Fruit fly (Drosophila melanogaster) whole organism, embryonic: ENCODE data around the gene SclA.

ENCODE experiments used
- Awh ChIP-seq: fragments of 200-800 bp; sonication (Bioruptor generic); IDR thresholded peaks from 2 replicates; pipeline ENCODE4, ENCODE4 v1.3.6; 2022; ENCODE audit warnings: missing biosample characterization, missing genetic modification characterization
- CG10654 ChIP-seq: fragments of 200-800 bp; sonication (Bioruptor generic); optimal IDR thresholded peaks from 2 replicates; lab custom pipeline; 2016; ENCODE audit warnings: missing biosample characterization, missing genetic modification characterization
- CG12659 ChIP-seq: fragments of 200-800 bp; sonication (Bioruptor generic); optimal IDR thresholded peaks from 3 replicates; lab custom pipeline; 2017; ENCODE audit warnings: mild to moderate bottlenecking, missing biosample characterization, missing genetic modification reagents, missing genetic modification characterization
- CG13296 ChIP-seq: fragments of 200-800 bp; sonication (Bioruptor generic); optimal IDR thresholded peaks from 3 replicates; lab custom pipeline; 2018; ENCODE audit warnings: missing biosample characterization, mild to moderate bottlenecking, missing genetic modification characterization
- CG13424 ChIP-seq: fragments of 200-800 bp; sonication (Bioruptor generic); optimal IDR thresholded peaks from 2 replicates; lab custom pipeline; 2019; ENCODE audit warnings: missing biosample characterization, mild to moderate bottlenecking, missing genetic modification characterization, moderate library complexity
- CG14441 ChIP-seq: fragments of 200-800 bp; sonication (Bioruptor generic); IDR thresholded peaks from 2 replicates; pipeline ENCODE4 v1.3.6; 2022; ENCODE audit warnings: missing biosample characterization, missing genetic modification characterization
- CG17612 ChIP-seq: fragments of 200-800 bp; sonication (Bioruptor generic); IDR thresholded peaks from 2 replicates; pipeline ENCODE4 v1.3.6; 2022; ENCODE audit warnings: missing biosample characterization, missing genetic modification characterization
- CG17912 ChIP-seq: fragments of 200-800 bp; sonication (Bioruptor generic); optimal IDR thresholded peaks from 2 replicates; lab custom pipeline; 2018; ENCODE audit warnings: missing biosample characterization, mild to moderate bottlenecking, missing genetic modification characterization
- CG18262 ChIP-seq: fragments of 200-800 bp; optimal IDR thresholded peaks from 3 replicates; lab custom pipeline; 2019; ENCODE audit warnings: missing biosample characterization, mild to moderate bottlenecking, missing genetic modification characterization, moderate library complexity
- CG2116 ChIP-seq: fragments of 200-800 bp; sonication (Bioruptor generic); optimal IDR thresholded peaks from 3 replicates; lab custom pipeline; 2018; ENCODE audit warnings: missing biosample characterization, mild to moderate bottlenecking, missing genetic modification characterization
- CG2120 ChIP-seq: fragments of 200-800 bp; sonication (Bioruptor generic); optimal IDR thresholded peaks from 3 replicates; lab custom pipeline; 2016; ENCODE audit warnings: missing biosample characterization, missing genetic modification characterization
- CG3163 ChIP-seq: fragments of 200-800 bp; sonication (Bioruptor generic); optimal IDR thresholded peaks from 3 replicates; lab custom pipeline; 2016; ENCODE audit warnings: missing biosample characterization, missing genetic modification characterization
- CG34376 ChIP-seq: fragments of 200-800 bp; sonication (Bioruptor generic); optimal IDR thresholded peaks from 2 replicates; lab custom pipeline; 2018; ENCODE audit warnings: missing biosample characterization, mild to moderate bottlenecking, missing genetic modification characterization
- CG3838 ChIP-seq: fragments of 200-800 bp; sonication (Bioruptor generic); optimal IDR thresholded peaks from 3 replicates; lab custom pipeline; 2016; ENCODE audit warnings: missing biosample characterization, missing genetic modification characterization
- CG3847 ChIP-seq: fragments of 200-800 bp; sonication (Bioruptor generic); IDR thresholded peaks from 2 replicates; pipeline ENCODE4 v1.3.6; 2022; ENCODE audit warnings: missing biosample characterization, missing genetic modification characterization
- CG9932 ChIP-seq: fragments of 200-800 bp; sonication (Bioruptor generic); IDR thresholded peaks from 2 replicates; pipeline ENCODE4 v1.3.6; 2022; ENCODE audit warnings: missing biosample characterization, missing genetic modification characterization
- Deaf1 ChIP-seq: fragments of 200-800 bp; optimal IDR thresholded peaks from 3 replicates; lab custom pipeline; 2019; ENCODE audit warnings: missing biosample characterization, mild to moderate bottlenecking, missing genetic modification characterization, moderate library complexity
- Doc2 ChIP-seq: fragments of 200-800 bp; sonication (Bioruptor generic); IDR thresholded peaks from 2 replicates; pipeline ENCODE4 v1.3.6; 2022; ENCODE audit warnings: missing biosample characterization, missing genetic modification characterization
- E2f2 ChIP-seq: fragments of 200-800 bp; sonication (Bioruptor generic); IDR thresholded peaks from 2 replicates; pipeline ENCODE4 v1.3.6; 2022; ENCODE audit warnings: missing biosample characterization, missing genetic modification characterization
- GATAe ChIP-seq: fragments of 200-800 bp; sonication (Bioruptor generic); conservative IDR thresholded peaks from 2 replicates; pipeline ENCODE4 v1.3.6; 2022; ENCODE audit warnings: missing biosample characterization, missing genetic modification characterization
- HLH54F ChIP-seq: fragments of 200-800 bp; sonication (Bioruptor generic); optimal IDR thresholded peaks from 3 replicates; lab custom pipeline; 2016; ENCODE audit warnings: missing biosample characterization, missing genetic modification characterization
- HmgZ ChIP-seq: fragments of 200-800 bp; sonication (Bioruptor generic); optimal IDR thresholded peaks from 2 replicates; lab custom pipeline; 2018; ENCODE audit warnings: missing biosample characterization, mild to moderate bottlenecking, missing genetic modification characterization
- Hr78 ChIP-seq, 2 experiments: fragments of 200-800 bp in 1 of 2; fragments of >200 bp in 1 of 2; sonication (Bioruptor generic) in 1 of 2; optimal IDR thresholded peaks; 2 replicates each; lab custom pipeline; 2017 to 2019; ENCODE audit warnings: missing biosample characterization in 2 of 2, missing genetic modification characterization in 2 of 2, mild to moderate bottlenecking in 1 of 2, moderate library complexity in 1 of 2
- Lpt ChIP-seq: fragments of >200 bp; optimal IDR thresholded peaks from 2 replicates; lab custom pipeline; 2018; ENCODE audit warnings: missing biosample characterization, missing genetic modification characterization
- Myb ChIP-seq: fragments of 200-800 bp; sonication (Bioruptor generic); optimal IDR thresholded peaks from 2 replicates; lab custom pipeline; 2016; ENCODE audit warnings: missing biosample characterization, missing genetic modification characterization
- PHDP ChIP-seq: fragments of 200-800 bp; sonication (Bioruptor generic); optimal IDR thresholded peaks from 3 replicates; lab custom pipeline; 2018; ENCODE audit warnings: missing biosample characterization, mild to moderate bottlenecking, missing genetic modification characterization, moderate library complexity
- Poxn ChIP-seq: fragments of 200-800 bp; sonication (Bioruptor generic); IDR thresholded peaks from 2 replicates; pipeline ENCODE4 v1.3.6; 2022; ENCODE audit warnings: missing biosample characterization, missing genetic modification characterization
- Side ChIP-seq: fragments of 200-800 bp; sonication (Bioruptor generic); optimal IDR thresholded peaks from 2 replicates; lab custom pipeline; 2016; ENCODE audit warnings: missing biosample characterization, missing genetic modification characterization
- Six4 ChIP-seq: fragments of 200-800 bp; sonication (Bioruptor generic); optimal IDR thresholded peaks from 2 replicates; lab custom pipeline; 2016; ENCODE audit warnings: missing biosample characterization, missing genetic modification characterization
- Sox100B ChIP-seq: fragments of 200-800 bp; sonication (Bioruptor generic); optimal IDR thresholded peaks from 3 replicates; lab custom pipeline; 2018; ENCODE audit warnings: missing biosample characterization, mild to moderate bottlenecking, missing genetic modification characterization
- Sry-β ChIP-seq: fragments of 200-800 bp; sonication (Bioruptor generic); optimal IDR thresholded peaks from 2 replicates; lab custom pipeline; 2018; ENCODE audit warnings: missing biosample characterization, mild to moderate bottlenecking, missing genetic modification characterization, moderate library complexity
- TFAM ChIP-seq: fragments of 200-800 bp; sonication (Bioruptor generic); optimal IDR thresholded peaks from 2 replicates; lab custom pipeline; 2017; ENCODE audit warnings: missing biosample characterization, missing genetic modification characterization, inconsistent platforms
- Xrp1 ChIP-seq: fragments of 200-800 bp; sonication (Bioruptor generic); IDR thresholded peaks from 2 replicates; pipeline ENCODE4 v1.3.6; 2022; ENCODE audit warnings: missing biosample characterization, missing genetic modification characterization
- bigmax ChIP-seq: fragments of 200-800 bp; sonication (Bioruptor generic); optimal IDR thresholded peaks from 2 replicates; lab custom pipeline; 2018; ENCODE audit warnings: missing biosample characterization, mild to moderate bottlenecking, missing genetic modification characterization
- cato ChIP-seq: fragments of 200-800 bp; sonication (Bioruptor generic); optimal IDR thresholded peaks from 2 replicates; lab custom pipeline; 2016; ENCODE audit warnings: missing biosample characterization, missing genetic modification characterization, borderline replicate concordance
- caup ChIP-seq: fragments of 200-800 bp; sonication (Bioruptor generic); optimal IDR thresholded peaks from 3 replicates; lab custom pipeline; 2017; ENCODE audit warnings: missing biosample characterization, mild to moderate bottlenecking, missing genetic modification characterization, moderate library complexity; ENCODE audit not compliant: severe bottlenecking
- chm ChIP-seq: fragments of 200-800 bp; sonication (Bioruptor generic); IDR thresholded peaks from 2 replicates; pipeline ENCODE4 v1.3.6; 2022; ENCODE audit warnings: missing biosample characterization, missing genetic modification characterization
- corto ChIP-seq: fragments of 200-800 bp; sonication (Bioruptor generic); optimal IDR thresholded peaks from 2 replicates; lab custom pipeline; 2016; ENCODE audit warnings: missing biosample characterization, mild to moderate bottlenecking, missing genetic modification characterization, moderate library complexity
- danr ChIP-seq: fragments of 200-800 bp; sonication (Bioruptor generic); IDR thresholded peaks from 2 replicates; pipeline ENCODE4 v1.3.6; 2022; ENCODE audit warnings: missing biosample characterization, missing genetic modification characterization
- dati ChIP-seq: fragments of 200-800 bp; sonication (Bioruptor generic); IDR thresholded peaks from 2 replicates; pipeline ENCODE4 v1.3.6; 2022; ENCODE audit warnings: missing biosample characterization, missing genetic modification characterization
- fd96Cb ChIP-seq: fragments of 200-800 bp; sonication (Bioruptor generic); optimal IDR thresholded peaks from 2 replicates; lab custom pipeline; 2018; ENCODE audit warnings: missing biosample characterization, mild to moderate bottlenecking, missing genetic modification characterization, moderate library complexity
- gro ChIP-seq: fragments of 200-800 bp; sonication (Bioruptor generic); optimal IDR thresholded peaks from 2 replicates; lab custom pipeline; 2016; ENCODE audit warnings: missing biosample characterization, missing genetic modification characterization
- gsb ChIP-seq: fragments of 200-800 bp; sonication (Bioruptor generic); IDR thresholded peaks from 2 replicates; pipeline ENCODE4 v1.3.6; 2022; ENCODE audit warnings: missing biosample characterization, missing genetic modification characterization
- insv ChIP-seq, 2 experiments: fragments of 200-800 bp; sonication (Bioruptor generic); optimal IDR thresholded peaks; 3 replicates each; lab custom pipeline; 2016 to 2018; ENCODE audit warnings: missing biosample characterization in 2 of 2, missing genetic modification characterization in 2 of 2
- lab ChIP-seq: fragments of 200-800 bp; sonication (Bioruptor generic); optimal IDR thresholded peaks from 3 replicates; lab custom pipeline; 2017; ENCODE audit warnings: missing biosample characterization, missing genetic modification characterization, mild to moderate bottlenecking, moderate library complexity, missing genetic modification reagents
- lilli ChIP-seq: fragments of 200-800 bp; sonication (Bioruptor generic); optimal IDR thresholded peaks from 3 replicates; lab custom pipeline; 2016; ENCODE audit warnings: missing biosample characterization, missing genetic modification characterization
- row ChIP-seq: fragments of 200-800 bp; sonication (Bioruptor generic); IDR thresholded peaks from 3 replicates; pipeline ENCODE4 v1.3.6; 2022; ENCODE audit warnings: missing biosample characterization, missing genetic modification characterization
- sc ChIP-seq, 3 experiments: fragments of >200 bp in 2 of 3; fragments of 200-800 bp in 1 of 3; sonication (Bioruptor generic) in 1 of 3; optimal IDR thresholded peaks; 2 replicates in 2 of 3; 3 replicates in 1 of 3; lab custom pipeline; 2017; ENCODE audit warnings: mild to moderate bottlenecking in 1 of 3, missing biosample characterization in 1 of 3, missing genetic modification characterization in 1 of 3, missing genetic modification reagents in 1 of 3
- slbo ChIP-seq: fragments of 200-800 bp; sonication (Bioruptor generic); IDR thresholded peaks from 2 replicates; pipeline ENCODE4 v1.3.6; 2022; ENCODE audit warnings: missing biosample characterization, missing genetic modification characterization
- ttk ChIP-seq: fragments of 200-800 bp; sonication (Bioruptor generic); IDR thresholded peaks from 2 replicates; pipeline ENCODE4 v2.1.2; 2022; ENCODE audit warnings: missing biosample characterization, missing genetic modification characterization
- vfl ChIP-seq: fragments of 200-800 bp; sonication (Bioruptor generic); optimal IDR thresholded peaks from 2 replicates; lab custom pipeline; 2016; ENCODE audit warnings: missing biosample characterization, missing genetic modification characterization

The SclA gene

DNA sequence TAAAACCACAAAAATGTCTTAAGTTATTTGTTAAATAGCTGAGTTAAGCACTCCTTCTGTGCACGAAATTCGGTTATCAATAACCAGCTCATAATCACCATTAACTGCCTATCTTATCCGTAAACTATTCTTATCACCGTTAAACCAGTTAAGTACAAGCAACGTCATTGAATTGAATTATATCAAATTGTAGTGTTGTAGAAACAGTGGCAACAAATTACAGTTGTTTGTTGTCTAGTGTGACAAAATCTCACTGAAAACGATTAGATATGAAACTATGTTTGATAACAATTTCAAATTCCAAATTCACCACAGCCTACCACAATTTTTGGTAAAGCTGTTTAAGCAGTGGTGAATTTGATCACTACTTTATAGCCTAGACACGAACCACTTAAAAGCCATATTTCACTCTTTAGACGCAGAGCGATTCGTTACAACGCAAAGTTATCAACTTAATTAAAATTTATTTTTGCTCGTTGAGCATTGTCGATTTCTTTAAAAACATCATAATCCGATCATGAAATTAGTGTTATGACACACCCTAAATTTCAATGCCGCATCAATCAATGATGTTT is 36.1 kb upstream of the SclA start (continued):
- TF ChIP-seq Poxn (GFP tag; lab: Robert Waterston, UW) = no peak
- no peak for TF ChIP-seq Sox100B
- no peak for TF ChIP-seq vfl (GFP tag; lab: Kevin White, UChicago)
- no peak for TF ChIP-seq TFAM (GFP tag; lab: Kevin White, UChicago)
- no peak for TF ChIP-seq Hr78 (GFP tag; optimal IDR thresholded peaks at IDR 0.05; lab: Kevin White, UChicago)
- no peak for TF ChIP-seq dati (GFP tag; lab: Robert Waterston, UW)
- no peak for TF ChIP-seq CG17912 (GFP tag; lab: Kevin White, UChicago)
- no peak for TF ChIP-seq CG9932
- no peak for TF ChIP-seq CG10654
- no peak for TF ChIP-seq CG3163 (GFP tag; lab: Kevin White, UChicago)
- TF ChIP-seq Sry-β (GFP tag; lab: Kevin White, UChicago) = no peak
- no peak for TF ChIP-seq HLH54F (GFP tag; lab: Kevin White, UChicago)
- TF ChIP-seq Doc2 = no peak
- TF ChIP-seq danr (GFP tag; lab: Robert Waterston, UW) = no peak
- TF ChIP-seq insv (GFP tag; optimal IDR thresholded peaks at IDR 0.05; lab: Kevin White, UChicago) = no peak
- TF ChIP-seq CG34376 (GFP tag; lab: Kevin White, UChicago) = peak; percentile 78
- TF ChIP-seq Myb (GFP tag; lab: Kevin White, UChicago) = peak; percentile 67
- peak; percentile 78 for TF ChIP-seq E2f2 (GFP tag; lab: Robert Waterston, UW)
- no peak for TF ChIP-seq CG12659 (GFP tag; lab: Kevin White, UChicago)
- no peak for TF ChIP-seq bigmax (GFP tag; lab: Kevin White, UChicago)
- TF ChIP-seq CG13424 = no peak
- no peak for TF ChIP-seq sc (optimal IDR thresholded peaks at IDR 0.05; lab: Kevin White, UChicago)
- TF ChIP-seq sc (GFP tag; optimal IDR thresholded peaks at IDR 0.05; lab: Kevin White, UChicago) = no peak
- no peak for TF ChIP-seq lilli (GFP tag; lab: Kevin White, UChicago)
- TF ChIP-seq HmgZ = peak; percentile 4
- no peak for TF ChIP-seq Awh (GFP tag; lab: Robert Waterston, UW)
- no peak for TF ChIP-seq gro (GFP tag; lab: Kevin White, UChicago)
- no peak for TF ChIP-seq Side (GFP tag; lab: Kevin White, UChicago)
- TF ChIP-seq cato (GFP tag; lab: Kevin White, UChicago) = no peak
- peak; percentile 35 for TF ChIP-seq caup (GFP tag; lab: Kevin White, UChicago)
- no peak for TF ChIP-seq ttk (GFP tag; lab: Robert Waterston, UW)
- no peak for TF ChIP-seq gsb (GFP tag; lab: Robert Waterston, UW)
- no peak for TF ChIP-seq PHDP
- no peak for TF ChIP-seq CG14441 (GFP tag; lab: Robert Waterston, UW)
- TF ChIP-seq CG13296 = no peak
- no peak for TF ChIP-seq fd96Cb
- no peak for TF ChIP-seq corto (GFP tag; lab: Kevin White, UChicago)
- no peak for TF ChIP-seq CG2120 (GFP tag; lab: Kevin White, UChicago)
- no peak for TF ChIP-seq chm (GFP tag; lab: Robert Waterston, UW)
- peak; percentile 9; the same call in 1 of the 3 replicates for TF ChIP-seq row (GFP tag; lab: Robert Waterston, UW)
- TF ChIP-seq slbo (GFP tag; lab: Robert Waterston, UW) = no peak
- no peak for TF ChIP-seq CG2116 (GFP tag; lab: Kevin White, UChicago)
- TF ChIP-seq Deaf1 = no peak
- TF ChIP-seq CG17612 (GFP tag; lab: Robert Waterston, UW) = no peak
- no peak for TF ChIP-seq CG3847 (GFP tag; lab: Robert Waterston, UW)
- no peak for TF ChIP-seq Xrp1 (GFP tag; lab: Robert Waterston, UW)
- peak; percentile 75 for TF ChIP-seq GATAe (GFP tag; lab: Robert Waterston, UW)
- no peak for TF ChIP-seq Lpt (GFP tag; lab: Kevin White, UChicago)
- TF ChIP-seq Six4 = no peak
- TF ChIP-seq CG18262 (tag; lab: Kevin White, UChicago) = no peak
- no peak for TF ChIP-seq CG3838 (GFP tag; lab: Kevin White, UChicago)
- TF ChIP-seq lab = peak; percentile 35
